Worm (Caenorhabditis elegans) whole organism, L1 larva: ENCODE data around the gene atp-4.

Source experiments
- ceh-82 ChIP-seq, 3 experiments: fragments of 150-350 bp in 1 of 3; sonication (generic microtip) in 2 of 3; optimal IDR thresholded peaks; 2 replicates each; lab custom pipeline; 2014 to 2017; ENCODE audit warnings: missing biosample characterization in 3 of 3, missing genetic modification characterization in 3 of 3
- hpl-2 ChIP-seq: fragments of 150-350 bp; optimal IDR thresholded peaks from 2 replicates; lab custom pipeline; 2014; ENCODE audit warnings: missing biosample characterization, missing genetic modification reagents, missing genetic modification characterization
- snpc-4 ChIP-seq: fragments of 150-350 bp; optimal IDR thresholded peaks from 2 replicates; lab custom pipeline; 2014; ENCODE audit warnings: missing biosample characterization, missing genetic modification characterization

DNA sequence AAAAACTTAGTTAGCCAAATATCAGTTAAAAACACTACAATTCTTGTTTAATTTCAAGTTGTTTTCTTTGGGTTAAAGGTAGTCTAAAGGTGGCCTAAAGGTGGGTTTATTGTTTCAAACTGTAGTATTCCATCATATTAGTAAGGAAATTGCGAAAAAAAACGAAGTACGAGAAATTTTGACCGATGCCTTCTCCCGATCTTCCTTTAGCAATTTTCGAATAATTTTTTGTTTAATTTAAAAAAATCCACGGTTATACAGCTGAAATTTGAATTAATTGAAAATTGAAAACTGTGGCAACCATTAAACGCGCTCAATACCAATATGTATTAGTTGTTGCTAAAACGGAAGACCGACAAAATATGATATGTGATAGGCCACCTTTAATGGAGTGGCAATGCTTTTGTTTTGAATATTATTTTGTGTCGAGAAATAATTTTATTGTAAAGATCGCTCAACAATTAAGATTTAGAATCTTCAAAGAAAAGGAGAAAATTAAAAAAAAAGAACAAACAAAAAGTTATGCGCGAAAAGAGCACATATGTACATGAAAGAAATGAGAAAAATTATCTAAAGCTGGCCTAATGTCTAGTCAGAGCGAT is 25.9 kb downstream of the atp-4 start:
- TF ChIP-seq snpc-4 (tag; lab: Kevin White, UChicago) (no peak), ceh-82 (tag; optimal IDR thresholded peaks at IDR 0.05; lab: Kevin White, UChicago) (no peak), hpl-2 (GFP tag; lab: Kevin White, UChicago) (no peak)
